Worm (Caenorhabditis elegans): ENCODE data around the gene srz-104.

- TF ChIP-seq hif-1 (tag; optimal IDR thresholded peaks at IDR 0.05) (no peak), nhr-10 (tag; optimal IDR thresholded peaks at IDR 0.05) (no peak), D1046.2 (GFP tag; IDR thresholded peaks at IDR 0.05) (no peak), nhr-237 (tag; optimal IDR thresholded peaks at IDR 0.05) (no peak), egl-43 (GFP tag; IDR thresholded peaks at IDR 0.05) (no peak)
Observed at ce11 chrIV:16364581-16364980, 41.1 kb downstream of the srz-104 start.
